Fruit fly (Drosophila melanogaster) whole organism, prepupa: ENCODE data around the gene CG12617.

ENCODE experiments used
- Blimp-1 ChIP-seq: fragments of 200-800 bp; sonication (Bioruptor generic); optimal IDR thresholded peaks from 3 replicates; lab custom pipeline; 2017; ENCODE audit warnings: missing biosample characterization, missing genetic modification characterization, mild to moderate bottlenecking, moderate library complexity, missing genetic modification reagents
- CG16779 ChIP-seq: fragments of 200-800 bp; sonication (Bioruptor generic); optimal IDR thresholded peaks from 3 replicates; lab custom pipeline; 2017; ENCODE audit warnings: missing biosample characterization, mild to moderate bottlenecking, missing genetic modification characterization
- CG6163 ChIP-seq: fragments of 200-800 bp; sonication (Bioruptor generic); IDR thresholded peaks from 3 replicates; pipeline ENCODE4 v1.3.6; 2022; ENCODE audit warnings: missing biosample characterization, missing genetic modification characterization
- CG7368 ChIP-seq: fragments of 200-800 bp; sonication (Bioruptor generic); optimal IDR thresholded peaks from 3 replicates; lab custom pipeline; 2016; ENCODE audit warnings: missing biosample characterization, missing genetic modification characterization
- Ets96B ChIP-seq: fragments of 200-800 bp; optimal IDR thresholded peaks from 2 replicates; lab custom pipeline; 2019; ENCODE audit warnings: missing biosample characterization, mild to moderate bottlenecking, missing genetic modification characterization, moderate library complexity
- Hr4 ChIP-seq: fragments of 200-800 bp; sonication (Bioruptor generic); optimal IDR thresholded peaks from 3 replicates; lab custom pipeline; 2016; ENCODE audit warnings: missing biosample characterization, missing genetic modification characterization
- Sox102F ChIP-seq: fragments of 200-800 bp; sonication (Bioruptor generic); optimal IDR thresholded peaks from 2 replicates; lab custom pipeline; 2016; ENCODE audit warnings: missing biosample characterization, mild to moderate bottlenecking, missing genetic modification characterization
- ss ChIP-seq, 2 experiments: fragments of 200-800 bp; sonication (Bioruptor generic); optimal IDR thresholded peaks; 2 replicates in 1 of 2; 3 replicates in 1 of 2; lab custom pipeline; 2017 to 2018; ENCODE audit warnings: mild to moderate bottlenecking in 2 of 2, missing biosample characterization in 2 of 2, missing genetic modification characterization in 2 of 2, moderate library complexity in 1 of 2

- TF ChIP-seq CG6163 (GFP tag; lab: Robert Waterston, UW) (no peak), CG7368 (no peak), Sox102F (GFP tag; lab: Kevin White, UChicago) (no peak), Hr4 (GFP tag; lab: Kevin White, UChicago) (no peak), Blimp-1 (GFP tag; lab: Kevin White, UChicago) (no peak), CG16779 (tag; lab: Kevin White, UChicago) (no peak), Ets96B (tag; lab: Kevin White, UChicago) (no peak), ss (GFP tag; optimal IDR thresholded peaks at IDR 0.05; lab: Kevin White, UChicago) (no peak)
These were observed 3.8 kb upstream of the CG12617 start for dm6 chr2L:20290665-20291064.
